Worm (Caenorhabditis elegans) whole organism, L1 larva: Measurements from ENCODE around the gene pha-2.

Experiments used
- ceh-82 ChIP-seq, 3 experiments: fragments of 150-350 bp in 1 of 3; sonication (generic microtip) in 2 of 3; optimal IDR thresholded peaks; 2 replicates each; lab custom pipeline; 2014 to 2017; ENCODE audit warnings: missing biosample characterization in 3 of 3, missing genetic modification characterization in 3 of 3
- dpl-1 ChIP-seq, 3 experiments: fragments of 150-350 bp in 2 of 3; sonication (generic microtip) in 1 of 3; optimal IDR thresholded peaks; 2 replicates each; lab custom pipeline; 2014 to 2017; ENCODE audit warnings: missing biosample characterization in 3 of 3, missing genetic modification characterization in 3 of 3, missing genetic modification reagents in 3 of 3
- elt-2 ChIP-seq: sonication (generic microtip); optimal IDR thresholded peaks from 2 replicates; lab custom pipeline; 2016; ENCODE audit warnings: missing genetic modification characterization, mild to moderate bottlenecking, inconsistent platforms, missing compliant biosample characterization, missing genetic modification reagents
- elt-3 ChIP-seq, 6 experiments: fragments of 150-350 bp in 1 of 6; sonication (generic microtip); optimal IDR thresholded peaks; 2 replicates each; lab custom pipeline; 2017 to 2018; ENCODE audit warnings: missing biosample characterization in 6 of 6, missing genetic modification characterization in 6 of 6, inconsistent platforms in 1 of 6
- hlh-4 ChIP-seq: sonication (generic microtip); optimal IDR thresholded peaks from 2 replicates; lab custom pipeline; 2016; ENCODE audit warnings: mild to moderate bottlenecking, missing genetic modification characterization, missing compliant biosample characterization
- lir-3 ChIP-seq: sonication (generic microtip); optimal IDR thresholded peaks from 2 replicates; lab custom pipeline; 2016; ENCODE audit warnings: mild to moderate bottlenecking, missing genetic modification characterization, moderate library complexity, missing compliant biosample characterization; ENCODE audit not compliant: poor library complexity
- mdl-1 ChIP-seq, 2 experiments: fragments of 150-350 bp; optimal IDR thresholded peaks; 2 replicates each; lab custom pipeline; 2014 to 2017; ENCODE audit warnings: missing biosample characterization in 2 of 2, missing genetic modification characterization in 2 of 2, inconsistent platforms in 1 of 2
- nhr-12 ChIP-seq: sonication (generic microtip); optimal IDR thresholded peaks from 2 replicates; lab custom pipeline; 2017; ENCODE audit warnings: missing biosample characterization, missing genetic modification characterization
- nhr-237 ChIP-seq: fragments of 150-350 bp; optimal IDR thresholded peaks from 2 replicates; lab custom pipeline; 2014; ENCODE audit warnings: missing biosample characterization, missing genetic modification characterization
- nhr-47 ChIP-seq: sonication (generic microtip); optimal IDR thresholded peaks from 2 replicates; lab custom pipeline; 2016; ENCODE audit warnings: mild to moderate bottlenecking, missing genetic modification characterization, moderate library complexity, missing compliant biosample characterization

ce11 chrX:612783-613182, 24.0 kb downstream of the pha-2 start:
- TF ChIP-seq nhr-47 (tag; lab: Kevin White, UChicago) (no peak), elt-3 (tag; optimal IDR thresholded peaks at IDR 0.05; lab: Kevin White, UChicago) (no peak), elt-2 (tag; lab: Kevin White, UChicago) (no peak), mdl-1 (tag; optimal IDR thresholded peaks at IDR 0.05; lab: Kevin White, UChicago) (no peak), dpl-1 (GFP tag; optimal IDR thresholded peaks at IDR 0.05; lab: Kevin White, UChicago) (no peak), hlh-4 (tag; lab: Kevin White, UChicago) (no peak), ceh-82 (tag; optimal IDR thresholded peaks at IDR 0.05; lab: Kevin White, UChicago) (no peak), nhr-12 (tag; lab: Kevin White, UChicago) (no peak), lir-3 (tag; lab: Kevin White, UChicago) (no peak), nhr-237 (no peak)
